Worm (Caenorhabditis elegans) whole organism, L3 larva: Measurements from ENCODE around the gene D1005.5.

Source experiments
- nhr-12 ChIP-seq: fragments of 150-350 bp; optimal IDR thresholded peaks from 2 replicates; lab custom pipeline; 2014; ENCODE audit warnings: missing biosample characterization, missing genetic modification characterization
- ztf-4 ChIP-seq: fragments of 150-350 bp; optimal IDR thresholded peaks from 2 replicates; lab custom pipeline; 2014; ENCODE audit warnings: missing biosample characterization, missing genetic modification characterization

ce11 chrX:1458793-1459192 lies 14.0 kb downstream of the D1005.5 start, which contains the start of gene D1005.2:
- TF ChIP-seq ztf-4 (tag; lab: Kevin White, UChicago) = no peak
- no peak for TF ChIP-seq nhr-12
